Worm (Caenorhabditis elegans) whole organism, L2 larva: ENCODE measurements around the gene ttr-59.

ENCODE experiments used
- C34F6.9 ChIP-seq: fragments of 150-350 bp; optimal IDR thresholded peaks from 2 replicates; lab custom pipeline; 2014; ENCODE audit warnings: missing biosample characterization, missing genetic modification characterization
- F13H6.1 ChIP-seq: sonication (generic microtip); optimal IDR thresholded peaks from 2 replicates; lab custom pipeline; 2016; ENCODE audit warnings: missing genetic modification characterization, missing compliant biosample characterization
- R02D3.7 ChIP-seq: fragments of 150-350 bp; optimal IDR thresholded peaks from 2 replicates; lab custom pipeline; 2014; ENCODE audit warnings: missing biosample characterization, missing genetic modification characterization
- Y55F3AM.14 ChIP-seq: fragments of 200-800 bp; sonication (Bioruptor generic); optimal IDR thresholded peaks from 2 replicates; lab custom pipeline; 2018; ENCODE audit warnings: mild to moderate bottlenecking, missing genetic modification characterization, missing compliant biosample characterization
- ZK546.5 ChIP-seq: sonication (generic microtip); optimal IDR thresholded peaks from 2 replicates; lab custom pipeline; 2017; ENCODE audit warnings: missing biosample characterization, missing genetic modification characterization
- alr-1 ChIP-seq: fragments of 150-350 bp; optimal IDR thresholded peaks from 2 replicates; lab custom pipeline; 2014; ENCODE audit warnings: missing biosample characterization, missing genetic modification characterization
- aly-2 ChIP-seq: fragments of 150-350 bp; optimal IDR thresholded peaks from 2 replicates; lab custom pipeline; 2014; ENCODE audit warnings: missing biosample characterization, missing genetic modification characterization
- blmp-1 ChIP-seq: sonication (generic microtip); optimal IDR thresholded peaks from 2 replicates; lab custom pipeline; 2017; ENCODE audit warnings: missing genetic modification characterization, mild to moderate bottlenecking, missing compliant biosample characterization, antibody characterized with exemption, moderate library complexity; ENCODE audit not compliant: insufficient read depth
- ceh-16 ChIP-seq: fragments of 150-350 bp; optimal IDR thresholded peaks from 2 replicates; lab custom pipeline; 2014; ENCODE audit warnings: missing biosample characterization, missing genetic modification characterization
- ceh-82 ChIP-seq: fragments of 150-350 bp; optimal IDR thresholded peaks from 2 replicates; lab custom pipeline; 2014; ENCODE audit warnings: missing biosample characterization, missing genetic modification characterization
- crh-2 ChIP-seq: sonication (generic microtip); optimal IDR thresholded peaks from 2 replicates; lab custom pipeline; 2017; ENCODE audit warnings: missing biosample characterization, missing genetic modification characterization
- fos-1 ChIP-seq: fragments of 150-350 bp; optimal IDR thresholded peaks from 2 replicates; lab custom pipeline; 2014; ENCODE audit warnings: missing biosample characterization, missing genetic modification characterization
- lin-11 ChIP-seq: fragments of 150-350 bp; sonication (generic microtip); optimal IDR thresholded peaks from 2 replicates; lab custom pipeline; 2014; ENCODE audit warnings: missing biosample characterization, missing genetic modification characterization, inconsistent platforms, mixed read lengths
- lin-13 ChIP-seq: fragments of 150-350 bp; optimal IDR thresholded peaks from 2 replicates; lab custom pipeline; 2014; ENCODE audit warnings: missing biosample characterization, missing genetic modification reagents, missing genetic modification characterization
- lin-39 ChIP-seq: fragments of 150-350 bp; optimal IDR thresholded peaks from 2 replicates; lab custom pipeline; 2014; ENCODE audit warnings: missing biosample characterization, missing genetic modification reagents, missing genetic modification characterization
- lsy-2 ChIP-seq, 2 experiments: fragments of 150-350 bp in 1 of 2; sonication (generic microtip) in 1 of 2; optimal IDR thresholded peaks; 2 replicates each; lab custom pipeline; 2014 to 2017; ENCODE audit warnings: missing biosample characterization in 2 of 2, missing genetic modification characterization in 2 of 2
- mab-5 ChIP-seq: fragments of 150-350 bp; optimal IDR thresholded peaks from 2 replicates; lab custom pipeline; 2014; ENCODE audit warnings: missing biosample characterization, missing genetic modification characterization
- mbf-1 ChIP-seq: sonication (generic microtip); optimal IDR thresholded peaks from 2 replicates; lab custom pipeline; 2017; ENCODE audit warnings: missing biosample characterization, missing genetic modification characterization
- mdl-1 ChIP-seq, 2 experiments: fragments of 150-350 bp in 1 of 2; sonication (generic microtip) in 1 of 2; optimal IDR thresholded peaks; 2 replicates each; lab custom pipeline; 2017; ENCODE audit warnings: missing biosample characterization in 2 of 2, missing genetic modification characterization in 2 of 2
- nhr-10 ChIP-seq: sonication (generic microtip); optimal IDR thresholded peaks from 2 replicates; lab custom pipeline; 2017; ENCODE audit warnings: missing biosample characterization, missing genetic modification characterization
- nhr-11 ChIP-seq: fragments of 150-350 bp; optimal IDR thresholded peaks from 2 replicates; lab custom pipeline; 2014; ENCODE audit warnings: missing biosample characterization, missing genetic modification characterization
- nhr-12 ChIP-seq: fragments of 150-350 bp; optimal IDR thresholded peaks from 2 replicates; lab custom pipeline; 2014; ENCODE audit warnings: missing biosample characterization, missing genetic modification characterization
- nhr-129 ChIP-seq: fragments of 150-350 bp; optimal IDR thresholded peaks from 2 replicates; lab custom pipeline; 2014; ENCODE audit warnings: missing biosample characterization, missing genetic modification characterization
- nhr-21 ChIP-seq: fragments of 150-350 bp; optimal IDR thresholded peaks from 2 replicates; lab custom pipeline; 2014; ENCODE audit warnings: missing biosample characterization, missing genetic modification characterization
- nhr-23 ChIP-seq: fragments of 150-350 bp; optimal IDR thresholded peaks from 2 replicates; lab custom pipeline; 2014; ENCODE audit warnings: missing biosample characterization, missing genetic modification reagents, missing genetic modification characterization
- nhr-237 ChIP-seq: fragments of 150-350 bp; optimal IDR thresholded peaks from 2 replicates; lab custom pipeline; 2014; ENCODE audit warnings: missing biosample characterization, missing genetic modification characterization
- nhr-25 ChIP-seq: fragments of 150-350 bp; sonication (generic microtip); optimal IDR thresholded peaks from 3 replicates; lab custom pipeline; 2014; ENCODE audit warnings: missing biosample characterization, missing genetic modification characterization
- nhr-6 ChIP-seq: fragments of 150-350 bp; optimal IDR thresholded peaks from 2 replicates; lab custom pipeline; 2014; ENCODE audit warnings: missing biosample characterization, missing genetic modification characterization
- sem-4 ChIP-seq: fragments of 150-350 bp; optimal IDR thresholded peaks from 2 replicates; lab custom pipeline; 2014; ENCODE audit warnings: missing biosample characterization, missing genetic modification reagents, missing genetic modification characterization
- skn-1 ChIP-seq: sonication (generic microtip); optimal IDR thresholded peaks from 2 replicates; lab custom pipeline; 2017; ENCODE audit warnings: missing biosample characterization, missing genetic modification characterization
- sma-3 ChIP-seq: sonication (generic microtip); optimal IDR thresholded peaks from 2 replicates; lab custom pipeline; 2016; ENCODE audit warnings: missing genetic modification reagents, missing genetic modification characterization, missing compliant biosample characterization
- sma-9 ChIP-seq, 2 experiments: fragments of 150-350 bp in 1 of 2; sonication (generic microtip) in 1 of 2; optimal IDR thresholded peaks; 2 replicates each; lab custom pipeline; 2014 to 2016; ENCODE audit warnings: missing genetic modification characterization in 2 of 2, mild to moderate bottlenecking in 1 of 2, missing biosample characterization in 1 of 2, missing compliant biosample characterization in 1 of 2, missing genetic modification reagents in 1 of 2, moderate library complexity in 1 of 2
- snpc-4 ChIP-seq: fragments of 150-350 bp; optimal IDR thresholded peaks from 2 replicates; lab custom pipeline; 2014; ENCODE audit warnings: missing biosample characterization, missing genetic modification characterization
- unc-39 ChIP-seq: fragments of 150-350 bp; optimal IDR thresholded peaks from 2 replicates; lab custom pipeline; 2014; ENCODE audit warnings: missing biosample characterization, missing genetic modification characterization
- unc-55 ChIP-seq: fragments of 150-350 bp; sonication (generic microtip); optimal IDR thresholded peaks from 3 replicates; lab custom pipeline; 2014; ENCODE audit warnings: missing biosample characterization, missing genetic modification reagents, missing genetic modification characterization
- zag-1 ChIP-seq: fragments of 150-350 bp; optimal IDR thresholded peaks from 2 replicates; lab custom pipeline; 2014; ENCODE audit warnings: missing biosample characterization, missing genetic modification characterization
- ztf-1 ChIP-seq: fragments of 200-800 bp; sonication (Bioruptor generic); conservative IDR thresholded peaks from 2 replicates; pipeline ENCODE4 v1.3.6; 2022; ENCODE audit warnings: missing genetic modification characterization, missing compliant biosample characterization
- ztf-11 ChIP-seq: sonication (generic microtip); optimal IDR thresholded peaks from 2 replicates; lab custom pipeline; 2017; ENCODE audit warnings: missing biosample characterization, missing genetic modification characterization

ttr-59 gene

ce11 chrX:7305520-7306186 lies 24.0 kb upstream of the ttr-59 start, which contains the start of gene sur-5:
Gene sur-5 (minus strand): TSS chrX:7305570.
- TF ChIP-seq ZK546.5 (tag; lab: Kevin White, UChicago) (no peak), lsy-2 (tag; optimal IDR thresholded peaks at IDR 0.05; lab: Kevin White, UChicago) (no peak), R02D3.7 (no peak), snpc-4 (no peak), mbf-1 (no peak), nhr-25 (tag; lab: Kevin White, UChicago) (peak; percentile 20), sma-3 (peak; percentile 43), nhr-11 (tag; lab: Kevin White, UChicago) (no peak), nhr-129 (tag; lab: Kevin White, UChicago) (peak; percentile 21), mab-5 (tag; lab: Kevin White, UChicago) (no peak), unc-39 (tag; lab: Kevin White, UChicago) (no peak), aly-2 (tag; lab: Kevin White, UChicago) (no peak), ztf-1 (GFP tag; lab: Robert Waterston, UW) (no peak), lin-11 (tag; lab: Kevin White, UChicago) (no peak), sma-9 (GFP tag; optimal IDR thresholded peaks at IDR 0.05; lab: Kevin White, UChicago) (peak; percentile 83), sma-9 (tag; optimal IDR thresholded peaks at IDR 0.05; lab: Kevin White, UChicago) (no peak), alr-1 (tag; lab: Kevin White, UChicago) (no peak), lin-13 (GFP tag; lab: Kevin White, UChicago) (no peak), Y55F3AM.14 (no peak), mdl-1 (tag; optimal IDR thresholded peaks at IDR 0.05; lab: Kevin White, UChicago) (peak in 1 of 2 experiments; percentile 47), nhr-237 (tag; lab: Kevin White, UChicago) (no peak), sem-4 (tag; lab: Kevin White, UChicago) (peak; percentile 47), ceh-16 (tag; lab: Kevin White, UChicago) (no peak), zag-1 (no peak), crh-2 (tag; lab: Kevin White, UChicago) (peak; percentile 49), ztf-11 (tag; lab: Kevin White, UChicago) (no peak), unc-55 (no peak), nhr-23 (tag; lab: Kevin White, UChicago) (no peak), nhr-21 (tag; lab: Kevin White, UChicago) (peak; percentile 50), F13H6.1 (tag; lab: Kevin White, UChicago) (no peak), skn-1 (tag; lab: Kevin White, UChicago) (peak; percentile 35), fos-1 (tag; lab: Kevin White, UChicago) (peak; percentile 40)

ce11 chrX:7306434-7306833 lies 23.2 kb upstream of the ttr-59 start:
- TF ChIP-seq mdl-1 (tag; optimal IDR thresholded peaks at IDR 0.05; lab: Kevin White, UChicago) (peak in 1 of 2 experiments; percentile 3), nhr-12 (tag; lab: Kevin White, UChicago) (no peak), unc-55 (peak; percentile 81), nhr-129 (tag; lab: Kevin White, UChicago) (peak; percentile 84), fos-1 (tag; lab: Kevin White, UChicago) (peak; percentile 73), zag-1 (peak; percentile 76), nhr-25 (tag; lab: Kevin White, UChicago) (peak; percentile 52), ceh-82 (tag; lab: Kevin White, UChicago) (no peak), sma-3 (peak; percentile 26), nhr-6 (peak; percentile 14), C34F6.9 (tag; lab: Kevin White, UChicago) (peak; percentile 75), ztf-11 (tag; lab: Kevin White, UChicago) (no peak), lin-11 (tag; lab: Kevin White, UChicago) (peak; percentile 37), blmp-1 (tag; lab: Kevin White, UChicago) (peak; percentile 65), F13H6.1 (tag; lab: Kevin White, UChicago) (peak; percentile 85), nhr-21 (tag; lab: Kevin White, UChicago) (no peak), sma-9 (GFP tag; optimal IDR thresholded peaks at IDR 0.05; lab: Kevin White, UChicago) (peak; percentile 89), sma-9 (tag; optimal IDR thresholded peaks at IDR 0.05; lab: Kevin White, UChicago) (no peak), snpc-4 (peak; percentile 10), lin-39 (no peak), nhr-237 (tag; lab: Kevin White, UChicago) (no peak), crh-2 (tag; lab: Kevin White, UChicago) (peak; percentile 85), nhr-10 (no peak), Y55F3AM.14 (peak; percentile 13), lsy-2 (tag; optimal IDR thresholded peaks at IDR 0.05; lab: Kevin White, UChicago) (peak; percentile 11 to 59)
